Worm (Caenorhabditis elegans): ENCODE measurements around the gene pqn-42.

The pqn-42 gene

ce11 chrII:2421185-2421584, 37.6 kb downstream of the pqn-42 start:
- TF ChIP-seq cog-1 (tag; optimal IDR thresholded peaks at IDR 0.05) (no peak), ztf-23 (GFP tag; IDR thresholded peaks at IDR 0.05) (no peak), ztf-29 (GFP tag; IDR thresholded peaks at IDR 0.05) (no peak), med-1 (GFP tag; optimal IDR thresholded peaks at IDR 0.05; ENCODE audit: insufficient read depth) (no peak), T22C8.4 (GFP tag; IDR thresholded peaks at IDR 0.05) (no peak), flt-1 (GFP tag; IDR thresholded peaks at IDR 0.05) (no peak), klf-2 (GFP tag; conservative IDR thresholded peaks at IDR 0.05) (no peak), tab-1 (GFP tag; IDR thresholded peaks at IDR 0.05) (no peak), ref-1 (GFP tag; conservative IDR thresholded peaks at IDR 0.05) (no peak)

ce11 chrII:2420685-2421084, 38.1 kb downstream of the pqn-42 start:
- no peak for TF ChIP-seq flt-1 (GFP tag; IDR thresholded peaks at IDR 0.05)
- no peak for TF ChIP-seq ztf-29 (GFP tag; IDR thresholded peaks at IDR 0.05)
- TF ChIP-seq ztf-23 (GFP tag; IDR thresholded peaks at IDR 0.05) = no peak
- TF ChIP-seq med-1 (GFP tag; optimal IDR thresholded peaks at IDR 0.05; ENCODE audit: insufficient read depth) = no peak
- TF ChIP-seq tab-1 (GFP tag; IDR thresholded peaks at IDR 0.05) = no peak
- no peak for TF ChIP-seq klf-2 (GFP tag; conservative IDR thresholded peaks at IDR 0.05)
- TF ChIP-seq cog-1 (tag; optimal IDR thresholded peaks at IDR 0.05) = no peak
- TF ChIP-seq ref-1 (GFP tag; conservative IDR thresholded peaks at IDR 0.05) = no peak
- no peak for TF ChIP-seq T22C8.4 (GFP tag; IDR thresholded peaks at IDR 0.05)

ce11 chrII:2418836-2419235, 39.9 kb downstream of the pqn-42 start, which contains the start of gene fbxc-20:
TSS of gene fbxc-20 (plus strand) at chrII:2419136.
- TF ChIP-seq med-1 (GFP tag; optimal IDR thresholded peaks at IDR 0.05; ENCODE audit: insufficient read depth) = no peak
- TF ChIP-seq tab-1 (GFP tag; IDR thresholded peaks at IDR 0.05) = no peak
- TF ChIP-seq T22C8.4 (GFP tag; IDR thresholded peaks at IDR 0.05) = no peak
- no peak for TF ChIP-seq ztf-29 (GFP tag; IDR thresholded peaks at IDR 0.05)
- TF ChIP-seq ref-1 (GFP tag; conservative IDR thresholded peaks at IDR 0.05) = no peak
- no peak for TF ChIP-seq ztf-23 (GFP tag; IDR thresholded peaks at IDR 0.05)
- TF ChIP-seq flt-1 (GFP tag; IDR thresholded peaks at IDR 0.05) = no peak
- TF ChIP-seq klf-2 (GFP tag; conservative IDR thresholded peaks at IDR 0.05) = no peak
- no peak for TF ChIP-seq cog-1 (tag; optimal IDR thresholded peaks at IDR 0.05)

ce11 chrII:2417889-2418288, 40.9 kb downstream of the pqn-42 start, which contains the start of the genes F42G2.5 and F42G2.7:
TSS of gene F42G2.5 (minus strand) at chrII:2417989.
TSS of gene F42G2.7 (plus strand) at chrII:2418158.
- TF ChIP-seq tab-1 (GFP tag; IDR thresholded peaks at IDR 0.05) (no peak), flt-1 (GFP tag; IDR thresholded peaks at IDR 0.05) (no peak), ref-1 (GFP tag; conservative IDR thresholded peaks at IDR 0.05) (no peak), ztf-29 (GFP tag; IDR thresholded peaks at IDR 0.05) (no peak), med-1 (GFP tag; optimal IDR thresholded peaks at IDR 0.05; ENCODE audit: insufficient read depth) (no peak), ztf-23 (GFP tag; IDR thresholded peaks at IDR 0.05) (no peak), cog-1 (tag; optimal IDR thresholded peaks at IDR 0.05) (no peak), T22C8.4 (GFP tag; IDR thresholded peaks at IDR 0.05) (no peak)

- TF ChIP-seq ref-1 (GFP tag; conservative IDR thresholded peaks at IDR 0.05) (no peak), flt-1 (GFP tag; IDR thresholded peaks at IDR 0.05) (no peak), cog-1 (tag; optimal IDR thresholded peaks at IDR 0.05) (no peak), ztf-29 (GFP tag; IDR thresholded peaks at IDR 0.05) (no peak), T22C8.4 (GFP tag; IDR thresholded peaks at IDR 0.05) (no peak), tab-1 (GFP tag; IDR thresholded peaks at IDR 0.05) (no peak), klf-2 (GFP tag; conservative IDR thresholded peaks at IDR 0.05) (no peak), med-1 (GFP tag; optimal IDR thresholded peaks at IDR 0.05; ENCODE audit: insufficient read depth) (no peak), ztf-23 (GFP tag; IDR thresholded peaks at IDR 0.05) (no peak)
Measured at ce11 chrII:2415439-2415838, 43.3 kb downstream of the pqn-42 start, which contains the start of gene fbxa-4. TSS of gene fbxa-4 (minus strand) at chrII:2415531.

- TF ChIP-seq med-1 (GFP tag; optimal IDR thresholded peaks at IDR 0.05; ENCODE audit: insufficient read depth) (no peak), ztf-23 (GFP tag; IDR thresholded peaks at IDR 0.05) (no peak), klf-2 (GFP tag; conservative IDR thresholded peaks at IDR 0.05) (no peak), T22C8.4 (GFP tag; IDR thresholded peaks at IDR 0.05) (no peak), flt-1 (GFP tag; IDR thresholded peaks at IDR 0.05) (no peak), ztf-29 (GFP tag; IDR thresholded peaks at IDR 0.05) (no peak), ref-1 (GFP tag; conservative IDR thresholded peaks at IDR 0.05) (no peak), cog-1 (tag; optimal IDR thresholded peaks at IDR 0.05) (no peak), tab-1 (GFP tag; IDR thresholded peaks at IDR 0.05) (no peak)
Measured at ce11 chrII:2412649-2413048, 46.1 kb downstream of the pqn-42 start, which contains the start of gene fbxa-182. TSS of gene fbxa-182 (minus strand) at chrII:2412749.

- TF ChIP-seq klf-2 (GFP tag; conservative IDR thresholded peaks at IDR 0.05) (no peak), ztf-23 (GFP tag; IDR thresholded peaks at IDR 0.05) (no peak)
Measured at ce11 chrII:2411555-2411954, 47.2 kb downstream of the pqn-42 start.

- TF ChIP-seq med-1 (GFP tag; optimal IDR thresholded peaks at IDR 0.05; ENCODE audit: insufficient read depth) = no peak
- TF ChIP-seq ztf-23 (GFP tag; IDR thresholded peaks at IDR 0.05) = no peak
- TF ChIP-seq T22C8.4 (GFP tag; IDR thresholded peaks at IDR 0.05) = no peak
- no peak for TF ChIP-seq flt-1 (GFP tag; IDR thresholded peaks at IDR 0.05)
Measured at ce11 chrII:2411093-2411492, 47.7 kb downstream of the pqn-42 start.

- TF ChIP-seq ztf-23 (GFP tag; IDR thresholded peaks at IDR 0.05) (no peak), tab-1 (GFP tag; IDR thresholded peaks at IDR 0.05) (no peak), ref-1 (GFP tag; conservative IDR thresholded peaks at IDR 0.05) (no peak), med-1 (GFP tag; optimal IDR thresholded peaks at IDR 0.05; ENCODE audit: insufficient read depth) (no peak), ztf-29 (GFP tag; IDR thresholded peaks at IDR 0.05) (no peak), klf-2 (GFP tag; conservative IDR thresholded peaks at IDR 0.05) (no peak), cog-1 (tag; optimal IDR thresholded peaks at IDR 0.05) (no peak)
Measured at ce11 chrII:2403984-2404383, 54.8 kb downstream of the pqn-42 start, which contains the start of gene F16G10.1. TSS of gene F16G10.1 (plus strand) at chrII:2404284.

All from whole organism, midembryonic.